Fruit fly (Drosophila melanogaster) whole organism, pupa: Measurements from ENCODE around the gene CG13085.

Experiments used
- CG13204 ChIP-seq: fragments of 200-800 bp; sonication (Bioruptor generic); optimal IDR thresholded peaks from 2 replicates; lab custom pipeline; 2018; ENCODE audit warnings: missing biosample characterization, mild to moderate bottlenecking, missing genetic modification characterization, moderate library complexity
- Snoo ChIP-seq: fragments of 200-800 bp; sonication (Bioruptor generic); optimal IDR thresholded peaks from 3 replicates; lab custom pipeline; 2017; ENCODE audit warnings: missing biosample characterization, mild to moderate bottlenecking, missing genetic modification characterization, inconsistent platforms

dm6 chr2L:19404804-19405203 lies 19.0 kb upstream of the CG13085 start:
- TF ChIP-seq Snoo (tag; lab: Kevin White, UChicago) (no peak), CG13204 (no peak)
